Worm (Caenorhabditis elegans) whole organism, early embryonic: ENCODE data around the gene clh-1.

Experiments used
- B0310.2 ChIP-seq: sonication (generic microtip); optimal IDR thresholded peaks from 2 replicates; lab custom pipeline; 2016; ENCODE audit warnings: mild to moderate bottlenecking, missing genetic modification characterization, missing compliant biosample characterization
- F13C5.2 ChIP-seq: sonication (generic microtip); optimal IDR thresholded peaks from 2 replicates; lab custom pipeline; 2017; ENCODE audit warnings: mild to moderate bottlenecking, missing genetic modification characterization, inconsistent platforms, missing compliant biosample characterization
- aly-1 ChIP-seq: sonication (generic microtip); optimal IDR thresholded peaks from 2 replicates; lab custom pipeline; 2016; ENCODE audit warnings: missing genetic modification characterization, missing compliant biosample characterization
- ama-1 ChIP-seq: fragments of 150-350 bp; optimal IDR thresholded peaks from 2 replicates; lab custom pipeline; 2014
- ceh-13 ChIP-seq: fragments of 200-800 bp; sonication (Bioruptor generic); optimal IDR thresholded peaks from 2 replicates; lab custom pipeline; 2018; ENCODE audit warnings: mild to moderate bottlenecking, missing genetic modification characterization, missing compliant biosample characterization
- ceh-36 ChIP-seq: sonication (generic microtip); optimal IDR thresholded peaks from 2 replicates; lab custom pipeline; 2016; ENCODE audit warnings: missing genetic modification characterization, inconsistent platforms, missing compliant biosample characterization
- ets-7 ChIP-seq: sonication (generic microtip); optimal IDR thresholded peaks from 2 replicates; lab custom pipeline; 2016; ENCODE audit warnings: missing genotype, missing genetic modification characterization, missing compliant biosample characterization
- flt-1 ChIP-seq: fragments of 200-800 bp; sonication (Bioruptor generic); IDR thresholded peaks from 2 replicates; pipeline ENCODE4 v1.3.6; 2022; ENCODE audit warnings: missing genetic modification characterization, missing compliant biosample characterization
- hmbx-1 ChIP-seq: sonication (generic microtip); optimal IDR thresholded peaks from 2 replicates; lab custom pipeline; 2016; ENCODE audit warnings: mild to moderate bottlenecking, missing genetic modification characterization, missing compliant biosample characterization
- hmg-4 ChIP-seq: fragments of 200-800 bp; sonication (Bioruptor generic); optimal IDR thresholded peaks from 2 replicates; lab custom pipeline; 2018; ENCODE audit warnings: mild to moderate bottlenecking, missing genetic modification characterization, missing compliant biosample characterization
- hnd-1 ChIP-seq: sonication (generic microtip); optimal IDR thresholded peaks from 2 replicates; lab custom pipeline; 2016; ENCODE audit warnings: missing genetic modification characterization, missing compliant biosample characterization
- pes-1 ChIP-seq: fragments of 200-800 bp; sonication (Bioruptor generic); IDR thresholded peaks from 2 replicates; pipeline ENCODE4 v1.3.6; 2022; ENCODE audit warnings: missing genetic modification reagents, missing genetic modification characterization, missing compliant biosample characterization
- scrt-1 ChIP-seq: fragments of 200-800 bp; sonication (Bioruptor generic); IDR thresholded peaks from 2 replicates; pipeline ENCODE4 v1.3.6; 2022; ENCODE audit warnings: missing genetic modification characterization, missing compliant biosample characterization
- sea-1 ChIP-seq: fragments of 200-800 bp; sonication (Bioruptor generic); conservative IDR thresholded peaks from 2 replicates; pipeline ENCODE4 v1.3.6; 2022; ENCODE audit warnings: missing genetic modification characterization, missing compliant biosample characterization
- tbx-11 ChIP-seq: fragments of 200-800 bp; sonication (Bioruptor generic); IDR thresholded peaks from 2 replicates; pipeline ENCODE4 v1.3.6; 2022; ENCODE audit warnings: missing genetic modification characterization, missing compliant biosample characterization
- tbx-37 ChIP-seq: fragments of 200-800 bp; sonication (Bioruptor generic); conservative IDR thresholded peaks from 2 replicates; pipeline ENCODE4 v1.3.6; 2022; ENCODE audit warnings: missing genetic modification reagents, missing genetic modification characterization, missing compliant biosample characterization
- tra-4 ChIP-seq: sonication (generic microtip); optimal IDR thresholded peaks from 2 replicates; lab custom pipeline; 2017; ENCODE audit warnings: missing genetic modification characterization, missing compliant biosample characterization

clh-1 gene

DNA sequence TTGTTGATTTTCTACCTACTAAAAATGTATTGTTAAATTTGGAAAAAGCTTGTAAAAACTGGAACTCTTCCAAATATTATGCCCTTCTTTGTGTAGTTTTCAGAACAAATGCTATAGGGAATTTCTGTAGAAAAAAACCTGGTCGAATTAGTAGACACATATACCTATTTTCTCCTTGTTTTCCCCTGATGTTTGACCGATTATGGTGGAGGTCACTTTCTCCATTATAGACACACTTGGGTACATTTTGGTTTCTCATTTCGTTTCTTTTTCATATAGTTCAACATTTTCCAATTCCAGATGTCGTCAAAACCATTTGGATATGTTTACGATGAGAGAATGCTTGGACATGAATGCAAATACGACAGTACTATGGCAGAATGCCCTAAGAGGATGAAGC, 57.5 kb downstream of the clh-1 start, which contains the start of gene hda-5:
Gene hda-5, plus strand, starts transcription at position 301 of the 400 bp plus-strand sequence.
- TF ChIP-seq tbx-37 (GFP tag; lab: Robert Waterston, UW) (no peak), scrt-1 (GFP tag; lab: Robert Waterston, UW) (no peak), pes-1 (GFP tag; lab: Robert Waterston, UW) (no peak), B0310.2 (tag; lab: Kevin White, UChicago) (no peak), flt-1 (GFP tag; lab: Robert Waterston, UW) (no peak), tra-4 (tag; lab: Kevin White, UChicago) (no peak)

DNA sequence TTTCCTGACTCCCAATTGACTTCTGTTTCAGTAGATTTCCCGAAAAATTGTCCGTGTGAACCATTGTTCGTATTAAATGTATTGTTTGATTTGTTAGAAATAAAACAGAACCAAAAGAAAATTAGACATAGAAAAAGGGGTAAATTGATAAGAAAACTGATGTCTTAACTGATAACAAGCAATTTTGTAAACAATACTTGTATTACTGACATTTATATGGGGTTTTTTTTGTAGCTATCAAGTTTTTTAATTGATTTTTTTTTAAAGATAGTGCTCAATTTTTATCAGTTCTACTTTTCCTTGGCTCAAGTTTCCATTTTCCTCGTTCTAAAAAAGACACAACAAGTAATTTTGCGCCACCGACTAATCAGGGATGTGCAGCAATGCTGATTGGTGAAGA, 59.1 kb downstream of the clh-1 start:
- no peak for TF ChIP-seq ets-7 (tag; lab: Kevin White, UChicago)
- TF ChIP-seq hnd-1, result no peak
- TF ChIP-seq tbx-11 (GFP tag; lab: Robert Waterston, UW), result no peak
- no peak for TF ChIP-seq F13C5.2 (tag; lab: Kevin White, UChicago)
- no peak for TF ChIP-seq ceh-36
- TF ChIP-seq aly-1 (tag; lab: Kevin White, UChicago), result no peak
- TF ChIP-seq ceh-13 (GFP tag; lab: Kevin White, UChicago), result no peak
- TF ChIP-seq scrt-1 (GFP tag; lab: Robert Waterston, UW), result no peak
- no peak for TF ChIP-seq tbx-37 (GFP tag; lab: Robert Waterston, UW)
- TF ChIP-seq hmbx-1 (tag; lab: Kevin White, UChicago), result no peak
- no peak for TF ChIP-seq flt-1 (GFP tag; lab: Robert Waterston, UW)
- no peak for TF ChIP-seq B0310.2 (tag; lab: Kevin White, UChicago)
- TF ChIP-seq tra-4 (tag; lab: Kevin White, UChicago), result no peak
- TF ChIP-seq hmg-4 (GFP tag; lab: Kevin White, UChicago), result no peak
- no peak for TF ChIP-seq ama-1 (lab: Kevin White, UChicago)
- TF ChIP-seq sea-1, result no peak
- no peak for TF ChIP-seq pes-1 (GFP tag; lab: Robert Waterston, UW)
